Fruit fly (Drosophila melanogaster) whole organism, embryonic: ENCODE measurements around the gene rogdi.
A peak's percentile ranks its signal among the peaks of the same experiment; 100 is the strongest.

ENCODE experiments used
- Antp ChIP-seq: fragments of 200-800 bp; sonication (Bioruptor generic); optimal IDR thresholded peaks from 3 replicates; lab custom pipeline; 2016; ENCODE audit warnings: missing biosample characterization, missing genetic modification characterization
- Atf6 ChIP-seq: fragments of 200-800 bp; sonication (Bioruptor generic); IDR thresholded peaks from 2 replicates; pipeline ENCODE4 v1.3.6; 2022; ENCODE audit warnings: missing biosample characterization, missing genetic modification characterization
- Awh ChIP-seq: fragments of 200-800 bp; sonication (Bioruptor generic); IDR thresholded peaks from 2 replicates; pipeline ENCODE4, ENCODE4 v1.3.6; 2022; ENCODE audit warnings: missing biosample characterization, missing genetic modification characterization
- CG10366 ChIP-seq: fragments of 200-800 bp; sonication (Bioruptor generic); IDR thresholded peaks from 2 replicates; pipeline ENCODE4 v1.3.6; 2022; ENCODE audit warnings: missing biosample characterization, missing genetic modification characterization
- CG11504 ChIP-seq: fragments of 200-800 bp; sonication (Bioruptor generic); optimal IDR thresholded peaks from 3 replicates; lab custom pipeline; 2019; ENCODE audit warnings: missing biosample characterization, mild to moderate bottlenecking, missing genetic modification characterization, moderate library complexity
- CG11560 ChIP-seq: fragments of 200-800 bp; sonication (Bioruptor generic); IDR thresholded peaks from 3 replicates; pipeline ENCODE4 v1.3.6; 2022; ENCODE audit warnings: missing biosample characterization, missing genetic modification characterization
- CG12744 ChIP-seq: fragments of 200-800 bp; sonication (Bioruptor generic); optimal IDR thresholded peaks from 2 replicates; lab custom pipeline; 2016; ENCODE audit warnings: missing biosample characterization, missing genetic modification characterization
- CG13123 ChIP-seq: fragments of 200-800 bp; sonication (Bioruptor generic); optimal IDR thresholded peaks from 2 replicates; lab custom pipeline; 2016; ENCODE audit warnings: missing biosample characterization, missing genetic modification characterization
- CG13775 ChIP-seq: fragments of 200-800 bp; sonication (Bioruptor generic); optimal IDR thresholded peaks from 3 replicates; lab custom pipeline; 2017; ENCODE audit warnings: missing biosample characterization, mild to moderate bottlenecking, missing genetic modification characterization
- CG14667 ChIP-seq: fragments of 200-800 bp; sonication (Bioruptor generic); IDR thresholded peaks from 2 replicates; pipeline ENCODE4 v1.3.6; 2022; ENCODE audit warnings: missing biosample characterization, missing genetic modification characterization
- CG17328 ChIP-seq: fragments of 200-800 bp; sonication (Bioruptor generic); IDR thresholded peaks from 2 replicates; pipeline ENCODE4 v1.3.6; 2022; ENCODE audit warnings: missing biosample characterization, missing genetic modification characterization
- CG2120 ChIP-seq: fragments of 200-800 bp; sonication (Bioruptor generic); optimal IDR thresholded peaks from 3 replicates; lab custom pipeline; 2016; ENCODE audit warnings: missing biosample characterization, missing genetic modification characterization
- CG30431 ChIP-seq: fragments of 200-800 bp; sonication (Bioruptor generic); optimal IDR thresholded peaks from 2 replicates; lab custom pipeline; 2017; ENCODE audit warnings: missing biosample characterization, missing genetic modification characterization
- CG31388 ChIP-seq: fragments of 200-800 bp; sonication (Bioruptor generic); optimal IDR thresholded peaks from 2 replicates; lab custom pipeline; 2016; ENCODE audit warnings: missing biosample characterization, missing genetic modification characterization
- CG32767 ChIP-seq: fragments of 200-800 bp; sonication (Bioruptor generic); IDR thresholded peaks from 2 replicates; pipeline ENCODE4 v1.3.6; 2022; ENCODE audit warnings: missing biosample characterization, missing genetic modification characterization
- CG4328 ChIP-seq: fragments of 200-800 bp; sonication (Bioruptor generic); optimal IDR thresholded peaks from 3 replicates; lab custom pipeline; 2017; ENCODE audit warnings: missing biosample characterization, missing genetic modification reagents, missing genetic modification characterization
- CG6254 ChIP-seq: fragments of 200-800 bp; sonication (Bioruptor generic); optimal IDR thresholded peaks from 3 replicates; lab custom pipeline; 2017; ENCODE audit warnings: mild to moderate bottlenecking, missing biosample characterization, missing genetic modification reagents, missing genetic modification characterization
- CG6272 ChIP-seq: fragments of 200-800 bp; sonication (Bioruptor generic); IDR thresholded peaks from 2 replicates; pipeline ENCODE4 v1.3.6; 2022; ENCODE audit warnings: missing biosample characterization, missing genetic modification characterization
- CG6654 ChIP-seq: fragments of 200-800 bp; sonication (Bioruptor generic); optimal IDR thresholded peaks from 2 replicates; lab custom pipeline; 2017; ENCODE audit warnings: missing biosample characterization, mild to moderate bottlenecking, missing genetic modification characterization
- CG7357 ChIP-seq: fragments of 200-800 bp; sonication (Bioruptor generic); IDR thresholded peaks from 3 replicates; pipeline ENCODE4 v1.3.6; 2022; ENCODE audit warnings: missing biosample characterization, missing genetic modification characterization
- CG8089 ChIP-seq: fragments of 200-800 bp; sonication (Bioruptor generic); optimal IDR thresholded peaks from 3 replicates; lab custom pipeline; 2016; ENCODE audit warnings: missing biosample characterization, missing genetic modification characterization
- Camta ChIP-seq: fragments of 200-800 bp; sonication (Bioruptor generic); optimal IDR thresholded peaks from 2 replicates; lab custom pipeline; 2016; ENCODE audit warnings: missing biosample characterization, missing genetic modification characterization
- Chrac-16 ChIP-seq: fragments of 200-800 bp; sonication (Bioruptor generic); optimal IDR thresholded peaks from 3 replicates; lab custom pipeline; 2016; ENCODE audit warnings: missing biosample characterization, missing genetic modification characterization
- Deaf1 ChIP-seq: fragments of 200-800 bp; optimal IDR thresholded peaks from 3 replicates; lab custom pipeline; 2019; ENCODE audit warnings: missing biosample characterization, mild to moderate bottlenecking, missing genetic modification characterization, moderate library complexity
- Dek ChIP-seq: fragments of 200-800 bp; sonication (Bioruptor generic); optimal IDR thresholded peaks from 3 replicates; lab custom pipeline; 2019; ENCODE audit warnings: missing biosample characterization, mild to moderate bottlenecking, missing genetic modification characterization, moderate library complexity
- Hey ChIP-seq: fragments of 200-800 bp; sonication (Bioruptor generic); optimal IDR thresholded peaks from 3 replicates; lab custom pipeline; 2018; ENCODE audit warnings: missing biosample characterization, mild to moderate bottlenecking, missing genetic modification characterization
- HmgD ChIP-seq: fragments of 200-800 bp; sonication (Bioruptor generic); optimal IDR thresholded peaks from 3 replicates; lab custom pipeline; 2016; ENCODE audit warnings: missing biosample characterization, missing genetic modification characterization
- HmgZ ChIP-seq: fragments of 200-800 bp; sonication (Bioruptor generic); optimal IDR thresholded peaks from 2 replicates; lab custom pipeline; 2018; ENCODE audit warnings: missing biosample characterization, mild to moderate bottlenecking, missing genetic modification characterization
- Hmr ChIP-seq: fragments of 200-800 bp; sonication (Bioruptor generic); optimal IDR thresholded peaks from 3 replicates; lab custom pipeline; 2017; ENCODE audit warnings: mild to moderate bottlenecking, missing biosample characterization, missing genetic modification reagents, missing genetic modification characterization
- Hsf ChIP-seq: fragments of 200-800 bp; sonication (Bioruptor generic); optimal IDR thresholded peaks from 3 replicates; lab custom pipeline; 2016; ENCODE audit warnings: missing biosample characterization, missing genetic modification characterization
- MTF-1 ChIP-seq: fragments of 200-800 bp; sonication (Bioruptor generic); optimal IDR thresholded peaks from 2 replicates; lab custom pipeline; 2018; ENCODE audit warnings: missing biosample characterization, mild to moderate bottlenecking, missing genetic modification characterization, borderline replicate concordance
- Optix ChIP-seq: fragments of 200-800 bp; sonication (Bioruptor generic); IDR thresholded peaks from 3 replicates; pipeline ENCODE4 v1.3.6; 2022; ENCODE audit warnings: missing biosample characterization, missing genetic modification characterization
- Sox100B ChIP-seq: fragments of 200-800 bp; sonication (Bioruptor generic); optimal IDR thresholded peaks from 3 replicates; lab custom pipeline; 2018; ENCODE audit warnings: missing biosample characterization, mild to moderate bottlenecking, missing genetic modification characterization
- Tbp ChIP-seq: fragments of >200 bp; optimal IDR thresholded peaks from 2 replicates; lab custom pipeline; 2018; ENCODE audit warnings: missing biosample characterization, missing genetic modification characterization
- crol ChIP-seq: fragments of 200-800 bp; sonication (Bioruptor generic); IDR thresholded peaks from 2 replicates; pipeline ENCODE4 v1.3.6; 2022; ENCODE audit warnings: missing biosample characterization, missing genetic modification characterization
- dmrt99B ChIP-seq: fragments of 200-800 bp; sonication (Bioruptor generic); optimal IDR thresholded peaks from 2 replicates; lab custom pipeline; 2018; ENCODE audit warnings: missing biosample characterization, mild to moderate bottlenecking, missing genetic modification characterization, moderate library complexity
- h ChIP-seq: fragments of >200 bp; optimal IDR thresholded peaks from 2 replicates; lab custom pipeline; 2017
- hth ChIP-seq: fragments of >200 bp; optimal IDR thresholded peaks from 2 replicates; lab custom pipeline; 2017; ENCODE audit warnings: inconsistent platforms
- inv ChIP-seq: fragments of 200-800 bp; sonication (Bioruptor generic); IDR thresholded peaks from 2 replicates; pipeline ENCODE4 v1.3.6; 2022; ENCODE audit warnings: missing biosample characterization, missing genetic modification characterization; ENCODE audit not compliant: partially characterized antibody
- lab ChIP-seq: fragments of 200-800 bp; sonication (Bioruptor generic); optimal IDR thresholded peaks from 3 replicates; lab custom pipeline; 2017; ENCODE audit warnings: missing biosample characterization, missing genetic modification characterization, mild to moderate bottlenecking, moderate library complexity, missing genetic modification reagents
- onecut ChIP-seq: fragments of 200-800 bp; sonication (Bioruptor generic); IDR thresholded peaks from 2 replicates; pipeline ENCODE4 v1.3.6; 2022; ENCODE audit warnings: missing biosample characterization, missing genetic modification characterization
- org-1 ChIP-seq: fragments of 200-800 bp; sonication (Bioruptor generic); optimal IDR thresholded peaks from 2 replicates; lab custom pipeline; 2017; ENCODE audit warnings: missing biosample characterization, missing genetic modification characterization
- pum ChIP-seq: fragments of 200-800 bp; sonication (Bioruptor generic); optimal IDR thresholded peaks from 2 replicates; lab custom pipeline; 2016; ENCODE audit warnings: missing biosample characterization, missing genetic modification characterization
- pzg ChIP-seq: fragments of 200-800 bp; sonication (Bioruptor generic); optimal IDR thresholded peaks from 3 replicates; lab custom pipeline; 2018; ENCODE audit warnings: missing biosample characterization, mild to moderate bottlenecking, missing genetic modification characterization, moderate library complexity
- ranshi ChIP-seq: fragments of 200-800 bp; sonication (Bioruptor generic); IDR thresholded peaks from 2 replicates; pipeline ENCODE4 v1.3.6; 2022; ENCODE audit warnings: missing biosample characterization, missing genetic modification characterization
- sd ChIP-seq: fragments of 200-800 bp; sonication (Bioruptor generic); optimal IDR thresholded peaks from 3 replicates; lab custom pipeline; 2018; ENCODE audit warnings: missing biosample characterization, mild to moderate bottlenecking, missing genetic modification characterization, moderate library complexity
- sima ChIP-seq: fragments of 200-800 bp; sonication (Bioruptor generic); optimal IDR thresholded peaks from 2 replicates; lab custom pipeline; 2016; ENCODE audit warnings: missing biosample characterization, missing genetic modification characterization
- so ChIP-seq: fragments of 200-800 bp; sonication (Bioruptor generic); IDR thresholded peaks from 3 replicates; pipeline ENCODE4 v1.3.6; 2022; ENCODE audit warnings: missing biosample characterization, missing genetic modification characterization
- sr ChIP-seq: fragments of 200-800 bp; sonication (Bioruptor generic); IDR thresholded peaks from 3 replicates; pipeline ENCODE4 v1.3.6; 2022; ENCODE audit warnings: missing biosample characterization, missing genetic modification characterization
- toy ChIP-seq: fragments of 200-800 bp; sonication (Bioruptor generic); IDR thresholded peaks from 2 replicates; pipeline ENCODE4 v1.3.6; 2022; ENCODE audit warnings: missing biosample characterization, missing genetic modification characterization
- tup ChIP-seq: fragments of 200-800 bp; sonication (Bioruptor generic); optimal IDR thresholded peaks from 2 replicates; lab custom pipeline; 2016; ENCODE audit warnings: missing biosample characterization, mild to moderate bottlenecking, missing genetic modification characterization, moderate library complexity
- wdn ChIP-seq: fragments of 200-800 bp; sonication (Bioruptor generic); IDR thresholded peaks from 2 replicates; pipeline ENCODE4 v1.3.6; 2022; ENCODE audit warnings: missing biosample characterization, missing genetic modification characterization
- yki ChIP-seq: fragments of >200 bp; optimal IDR thresholded peaks from 3 replicates; lab custom pipeline; 2018
- z ChIP-seq: fragments of 200-800 bp; sonication (Bioruptor generic); IDR thresholded peaks from 3 replicates; pipeline ENCODE4 v1.3.6; 2022; ENCODE audit warnings: missing biosample characterization, missing genetic modification characterization

rogdi gene

dm6 chr3L:17006250-17006693 lies 43.0 kb upstream of the rogdi start (continued):
- TF ChIP-seq CG31388 (GFP tag; lab: Kevin White, UChicago) (no peak), CG12744 (GFP tag; lab: Kevin White, UChicago) (no peak), Hey (tag; lab: Kevin White, UChicago) (peak; percentile 33), Sox100B (GFP tag; lab: Kevin White, UChicago) (no peak), sd (tag; lab: Kevin White, UChicago) (no peak), CG11560 (no peak), pzg (GFP tag; lab: Kevin White, UChicago) (no peak), h (no peak), CG10366 (no peak), sr (GFP tag; lab: Robert Waterston, UW) (no peak), Hsf (GFP tag; lab: Kevin White, UChicago) (no peak), toy (GFP tag; lab: Robert Waterston, UW) (no peak), Optix (GFP tag; lab: Robert Waterston, UW) (no peak), CG8089 (GFP tag; lab: Kevin White, UChicago) (no peak), Antp (GFP tag; lab: Kevin White, UChicago) (peak; percentile 10), CG11504 (tag; lab: Kevin White, UChicago) (no peak), CG14667 (no peak), CG6254 (GFP tag; lab: Kevin White, UChicago) (no peak), Chrac-16 (GFP tag; lab: Kevin White, UChicago) (no peak), yki (lab: Kevin White, UChicago) (no peak), CG13123 (GFP tag; lab: Kevin White, UChicago) (no peak), so (GFP tag; lab: Robert Waterston, UW) (0 out of 3 replicates have a peak, but pooled peaks have one; percentile 41), CG2120 (GFP tag; lab: Kevin White, UChicago) (no peak), CG30431 (no peak), Deaf1 (tag; lab: Kevin White, UChicago) (no peak), wdn (no peak), hth (no peak), Awh (GFP tag; lab: Robert Waterston, UW) (no peak), lab (GFP tag; lab: Kevin White, UChicago) (peak; percentile 59), Tbp (GFP tag; lab: Kevin White, UChicago) (no peak), CG13775 (GFP tag; lab: Kevin White, UChicago) (no peak), Hmr (GFP tag; lab: Kevin White, UChicago) (no peak), CG4328 (no peak), onecut (no peak), inv (GFP tag; lab: Robert Waterston, UW) (no peak), CG7357 (no peak), sima (GFP tag; lab: Kevin White, UChicago) (no peak), crol (GFP tag; lab: Robert Waterston, UW) (no peak), Dek (tag; lab: Kevin White, UChicago) (no peak), dmrt99B (tag; lab: Kevin White, UChicago) (no peak), org-1 (GFP tag; lab: Kevin White, UChicago) (no peak), z (GFP tag; lab: Robert Waterston, UW) (0 out of 3 replicates have a peak, but pooled peaks have one; percentile 50), pum (GFP tag; lab: Kevin White, UChicago) (no peak), Camta (GFP tag; lab: Kevin White, UChicago) (no peak), MTF-1 (GFP tag; lab: Kevin White, UChicago) (no peak), Atf6 (GFP tag; lab: Robert Waterston, UW) (no peak), CG32767 (GFP tag; lab: Robert Waterston, UW) (no peak), HmgD (no peak), CG17328 (GFP tag; lab: Robert Waterston, UW) (no peak), CG6272 (GFP tag; lab: Robert Waterston, UW) (no peak), ranshi (GFP tag; lab: Robert Waterston, UW) (no peak; the same call in 1 of the 2 replicates), HmgZ (tag; lab: Kevin White, UChicago) (peak; percentile 15), CG6654 (no peak), tup (GFP tag; lab: Kevin White, UChicago) (no peak)
